Worm (Caenorhabditis elegans): ENCODE measurements around the gene T28A11.22.

The T28A11.22 gene

ce11 chrV:3282957-3283356 lies 25.6 kb downstream of the T28A11.22 start, which contains the start of gene str-64:
str-64 (plus strand) TSS chrV:3283257.
- TF ChIP-seq W03F9.2 (tag; optimal IDR thresholded peaks at IDR 0.05) (no peak), dao-5 (tag; optimal IDR thresholded peaks at IDR 0.05) (no peak), him-1 (tag; optimal IDR thresholded peaks at IDR 0.05) (no peak)

ce11 chrV:3284629-3285028 lies 27.3 kb downstream of the T28A11.22 start, which contains the start of gene F35F10.5:
F35F10.5 (plus strand) TSS chrV:3284929.
- TF ChIP-seq him-1 (tag; optimal IDR thresholded peaks at IDR 0.05) (no peak), W03F9.2 (tag; optimal IDR thresholded peaks at IDR 0.05) (no peak), dao-5 (tag; optimal IDR thresholded peaks at IDR 0.05) (no peak)

ce11 chrV:3287330-3287729 lies 30.0 kb downstream of the T28A11.22 start, which contains the start of gene F35F10.7:
F35F10.7 (minus strand) TSS chrV:3287430.
- no peak for TF ChIP-seq him-1 (tag; optimal IDR thresholded peaks at IDR 0.05)
- no peak for TF ChIP-seq W03F9.2 (tag; optimal IDR thresholded peaks at IDR 0.05)
- no peak for TF ChIP-seq dao-5 (tag; optimal IDR thresholded peaks at IDR 0.05)

- TF ChIP-seq him-1 (tag; optimal IDR thresholded peaks at IDR 0.05) (no peak), W03F9.2 (tag; optimal IDR thresholded peaks at IDR 0.05) (no peak), dao-5 (tag; optimal IDR thresholded peaks at IDR 0.05) (no peak)
These were observed 30.8 kb downstream of the T28A11.22 start for ce11 chrV:3288134-3288533.

ce11 chrV:3289267-3289666 lies 31.9 kb downstream of the T28A11.22 start, which contains the start of gene F35F10.6:
F35F10.6 (minus strand) TSS chrV:3289367.
- TF ChIP-seq him-1 (tag; optimal IDR thresholded peaks at IDR 0.05) (no peak), W03F9.2 (tag; optimal IDR thresholded peaks at IDR 0.05) (no peak), dao-5 (tag; optimal IDR thresholded peaks at IDR 0.05) (no peak)

ce11 chrV:3295368-3295767 lies 38.0 kb downstream of the T28A11.22 start:
- TF ChIP-seq him-1 (tag; optimal IDR thresholded peaks at IDR 0.05): no peak
- no peak for TF ChIP-seq dao-5 (tag; optimal IDR thresholded peaks at IDR 0.05)
- no peak for TF ChIP-seq W03F9.2 (tag; optimal IDR thresholded peaks at IDR 0.05)

- no peak for TF ChIP-seq W03F9.2 (tag; optimal IDR thresholded peaks at IDR 0.05)
- no peak for TF ChIP-seq dao-5 (tag; optimal IDR thresholded peaks at IDR 0.05)
- no peak for TF ChIP-seq him-1 (tag; optimal IDR thresholded peaks at IDR 0.05)
These were observed 40.4 kb downstream of the T28A11.22 start, which contains the start of gene srx-122 for ce11 chrV:3297764-3298163. srx-122 (minus strand) TSS chrV:3297864.

ce11 chrV:3299437-3299836 lies 42.1 kb downstream of the T28A11.22 start:
- no peak for TF ChIP-seq him-1 (tag; optimal IDR thresholded peaks at IDR 0.05)
- no peak for TF ChIP-seq dao-5 (tag; optimal IDR thresholded peaks at IDR 0.05)
- no peak for TF ChIP-seq W03F9.2 (tag; optimal IDR thresholded peaks at IDR 0.05)

- TF ChIP-seq dao-5 (tag; optimal IDR thresholded peaks at IDR 0.05): no peak
- TF ChIP-seq W03F9.2 (tag; optimal IDR thresholded peaks at IDR 0.05): no peak
- TF ChIP-seq him-1 (tag; optimal IDR thresholded peaks at IDR 0.05): no peak
These were observed 44.5 kb downstream of the T28A11.22 start, which contains the start of gene srbc-1 for ce11 chrV:3301898-3302297. srbc-1 (minus strand) TSS chrV:3301998.

Measured in whole organism, L4/young adult.